Worm (Caenorhabditis elegans): ENCODE measurements around the gene sri-51.

DNA sequence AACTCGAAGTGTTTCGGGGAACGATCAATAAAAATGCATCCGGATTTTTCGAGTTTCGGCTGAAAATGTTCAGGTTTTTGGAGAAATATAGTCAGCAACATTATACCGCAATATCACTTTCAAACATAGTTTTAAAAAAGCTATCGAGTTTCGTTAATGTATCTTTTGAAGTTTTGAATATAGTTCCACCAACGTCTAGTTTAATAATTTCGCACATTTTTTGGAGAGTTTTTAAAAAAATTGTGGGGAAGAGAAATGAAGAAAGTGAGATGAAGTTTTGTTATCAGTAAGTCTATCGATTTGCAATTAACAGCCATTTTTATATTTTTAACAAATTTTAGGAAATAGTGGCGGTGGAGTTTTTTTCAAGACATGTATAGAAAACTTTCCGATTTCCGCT lies 26.9 kb upstream of the sri-51 start, which contains the start of gene ZC239.17:
- TF ChIP-seq W03F9.2 (tag; optimal IDR thresholded peaks at IDR 0.05) (no peak), him-1 (tag; optimal IDR thresholded peaks at IDR 0.05) (no peak)
